Fruit fly (Drosophila melanogaster) whole organism, embryonic: ENCODE measurements around the gene CG5861.

Source experiments
- Abd-B ChIP-seq: fragments of 200-800 bp; sonication (Bioruptor generic); optimal IDR thresholded peaks from 2 replicates; lab custom pipeline; 2018; ENCODE audit warnings: missing biosample characterization, mild to moderate bottlenecking, missing genetic modification characterization, moderate library complexity
- C15 ChIP-seq: fragments of 200-800 bp; sonication (Bioruptor generic); IDR thresholded peaks from 3 replicates; pipeline ENCODE4 v1.3.6; 2022; ENCODE audit warnings: missing biosample characterization, missing genetic modification characterization
- CG10267 ChIP-seq: fragments of 200-800 bp; sonication (Bioruptor generic); optimal IDR thresholded peaks from 2 replicates; lab custom pipeline; 2018; ENCODE audit warnings: missing biosample characterization, mild to moderate bottlenecking, missing genetic modification characterization, moderate library complexity
- CG10366 ChIP-seq: fragments of 200-800 bp; sonication (Bioruptor generic); IDR thresholded peaks from 2 replicates; pipeline ENCODE4 v1.3.6; 2022; ENCODE audit warnings: missing biosample characterization, missing genetic modification characterization
- CG10462 ChIP-seq: fragments of 200-800 bp; sonication (Bioruptor generic); optimal IDR thresholded peaks from 2 replicates; lab custom pipeline; 2016; ENCODE audit warnings: missing biosample characterization, missing genetic modification characterization
- CG10565 ChIP-seq: fragments of 200-800 bp; sonication (Bioruptor generic); optimal IDR thresholded peaks from 3 replicates; lab custom pipeline; 2016; ENCODE audit warnings: missing biosample characterization, mild to moderate bottlenecking, missing genetic modification characterization
- CG14860 ChIP-seq: fragments of 200-800 bp; sonication (Bioruptor generic); IDR thresholded peaks from 3 replicates; pipeline ENCODE4 v1.3.6; 2022; ENCODE audit warnings: missing biosample characterization, missing genetic modification characterization; ENCODE audit not compliant: partially characterized antibody
- CG1529 ChIP-seq: fragments of 200-800 bp; sonication (Bioruptor generic); optimal IDR thresholded peaks from 3 replicates; lab custom pipeline; 2018; ENCODE audit warnings: missing biosample characterization, missing genetic modification characterization
- CG1647 ChIP-seq: fragments of 200-800 bp; sonication (Bioruptor generic); optimal IDR thresholded peaks from 3 replicates; lab custom pipeline; 2016; ENCODE audit warnings: missing biosample characterization, missing genetic modification characterization
- CG16779 ChIP-seq: fragments of 200-800 bp; sonication (Bioruptor generic); IDR thresholded peaks from 2 replicates; pipeline ENCODE4 v1.3.6; 2022; ENCODE audit warnings: missing biosample characterization, missing genetic modification characterization
- CG16863 ChIP-seq: fragments of 200-800 bp; sonication (Bioruptor generic); optimal IDR thresholded peaks from 3 replicates; lab custom pipeline; 2016; ENCODE audit warnings: missing biosample characterization, missing genetic modification characterization
- CG18476 ChIP-seq: fragments of 200-800 bp; sonication (Bioruptor generic); optimal IDR thresholded peaks from 2 replicates; lab custom pipeline; 2016; ENCODE audit warnings: missing biosample characterization, mild to moderate bottlenecking, missing genetic modification characterization
- CG2875 ChIP-seq: fragments of 200-800 bp; sonication (Bioruptor generic); optimal IDR thresholded peaks from 2 replicates; lab custom pipeline; 2017; ENCODE audit warnings: missing biosample characterization, mild to moderate bottlenecking, missing genetic modification characterization, missing genetic modification reagents
- CG31441 ChIP-seq: fragments of 200-800 bp; sonication (Bioruptor generic); IDR thresholded peaks from 2 replicates; pipeline ENCODE4 v1.3.6; 2022; ENCODE audit warnings: missing biosample characterization, missing genetic modification characterization
- CG32532 ChIP-seq: fragments of 200-800 bp; sonication (Bioruptor generic); IDR thresholded peaks from 2 replicates; pipeline ENCODE4 v1.3.6; 2022; ENCODE audit warnings: missing biosample characterization, missing genetic modification characterization
- CG32772 ChIP-seq: fragments of 200-800 bp; sonication (Bioruptor generic); IDR thresholded peaks from 2 replicates; pipeline ENCODE4 v1.3.6; 2022; ENCODE audit warnings: missing biosample characterization, missing genetic modification characterization
- CG34422 ChIP-seq: fragments of 200-800 bp; sonication (Bioruptor generic); IDR thresholded peaks from 3 replicates; pipeline ENCODE4 v1.3.6; 2022; ENCODE audit warnings: missing biosample characterization, missing genetic modification characterization
- CG43689 ChIP-seq: fragments of 200-800 bp; sonication (Bioruptor generic); IDR thresholded peaks from 2 replicates; pipeline ENCODE4 v1.3.6; 2022; ENCODE audit warnings: missing biosample characterization, missing genetic modification characterization
- CG8281 ChIP-seq: fragments of 200-800 bp; sonication (Bioruptor generic); optimal IDR thresholded peaks from 2 replicates; lab custom pipeline; 2018; ENCODE audit warnings: missing biosample characterization, mild to moderate bottlenecking, missing genetic modification characterization, moderate library complexity
- CrebB ChIP-seq: fragments of 200-800 bp; sonication (Bioruptor generic); optimal IDR thresholded peaks from 3 replicates; lab custom pipeline; 2018; ENCODE audit warnings: missing biosample characterization, mild to moderate bottlenecking, missing genetic modification characterization
- Dek ChIP-seq: fragments of 200-800 bp; sonication (Bioruptor generic); optimal IDR thresholded peaks from 3 replicates; lab custom pipeline; 2019; ENCODE audit warnings: missing biosample characterization, mild to moderate bottlenecking, missing genetic modification characterization, moderate library complexity
- Dll ChIP-seq: fragments of 200-800 bp; sonication (Bioruptor generic); IDR thresholded peaks from 4 replicates; pipeline ENCODE4 v1.3.6; 2022; ENCODE audit warnings: missing biosample characterization, missing genetic modification characterization; ENCODE audit not compliant: partially characterized antibody
- Gsc ChIP-seq: fragments of 200-800 bp; sonication (Bioruptor generic); IDR thresholded peaks from 2 replicates; pipeline ENCODE4 v1.3.6; 2022; ENCODE audit warnings: missing biosample characterization, missing genetic modification characterization
- H2.0 ChIP-seq: fragments of 200-800 bp; sonication (Bioruptor generic); IDR thresholded peaks from 2 replicates; pipeline ENCODE4 v1.3.6; 2022; ENCODE audit warnings: missing biosample characterization, missing genetic modification characterization
- Mes4 ChIP-seq: fragments of 200-800 bp; sonication (Bioruptor generic); optimal IDR thresholded peaks from 2 replicates; lab custom pipeline; 2016; ENCODE audit warnings: missing biosample characterization, missing genetic modification characterization
- Myb ChIP-seq: fragments of 200-800 bp; sonication (Bioruptor generic); optimal IDR thresholded peaks from 2 replicates; lab custom pipeline; 2016; ENCODE audit warnings: missing biosample characterization, missing genetic modification characterization
- Nf-YA ChIP-seq: fragments of 200-800 bp; sonication (Bioruptor generic); IDR thresholded peaks from 2 replicates; pipeline ENCODE4 v1.3.6; 2022; ENCODE audit warnings: missing biosample characterization, missing genetic modification characterization
- Sox100B ChIP-seq: fragments of 200-800 bp; sonication (Bioruptor generic); optimal IDR thresholded peaks from 3 replicates; lab custom pipeline; 2018; ENCODE audit warnings: missing biosample characterization, mild to moderate bottlenecking, missing genetic modification characterization
- ash1 ChIP-seq: fragments of 200-800 bp; sonication (Bioruptor generic); optimal IDR thresholded peaks from 2 replicates; lab custom pipeline; 2018; ENCODE audit warnings: missing biosample characterization, mild to moderate bottlenecking, missing genetic modification characterization
- cg ChIP-seq: fragments of 200-800 bp; sonication (Bioruptor generic); optimal IDR thresholded peaks from 3 replicates; lab custom pipeline; 2019; ENCODE audit warnings: missing biosample characterization, mild to moderate bottlenecking, missing genetic modification characterization, moderate library complexity
- chinmo ChIP-seq: fragments of 200-800 bp; sonication (Bioruptor generic); IDR thresholded peaks from 4 replicates; pipeline ENCODE4 v1.3.6; 2022; ENCODE audit warnings: missing biosample characterization, missing genetic modification characterization; ENCODE audit not compliant: partially characterized antibody
- da ChIP-seq: fragments of 200-800 bp; sonication (Bioruptor generic); optimal IDR thresholded peaks from 2 replicates; lab custom pipeline; 2016; ENCODE audit warnings: missing biosample characterization, missing genetic modification characterization
- dimm ChIP-seq: fragments of 200-800 bp; sonication (Bioruptor generic); IDR thresholded peaks from 2 replicates; pipeline ENCODE4 v1.3.6; 2022; ENCODE audit warnings: missing biosample characterization, missing genetic modification characterization
- dmrt11E ChIP-seq: fragments of 200-800 bp; sonication (Bioruptor generic); optimal IDR thresholded peaks from 3 replicates; lab custom pipeline; 2018; ENCODE audit warnings: missing biosample characterization, mild to moderate bottlenecking, missing genetic modification characterization, moderate library complexity
- dmrt99B ChIP-seq: fragments of 200-800 bp; sonication (Bioruptor generic); optimal IDR thresholded peaks from 2 replicates; lab custom pipeline; 2018; ENCODE audit warnings: missing biosample characterization, mild to moderate bottlenecking, missing genetic modification characterization, moderate library complexity
- hth ChIP-seq: fragments of >200 bp; optimal IDR thresholded peaks from 2 replicates; lab custom pipeline; 2017; ENCODE audit warnings: inconsistent platforms
- insv ChIP-seq, 2 experiments: fragments of 200-800 bp; sonication (Bioruptor generic); optimal IDR thresholded peaks; 3 replicates each; lab custom pipeline; 2016 to 2018; ENCODE audit warnings: missing biosample characterization in 2 of 2, missing genetic modification characterization in 2 of 2
- lilli ChIP-seq: fragments of 200-800 bp; sonication (Bioruptor generic); optimal IDR thresholded peaks from 3 replicates; lab custom pipeline; 2016; ENCODE audit warnings: missing biosample characterization, missing genetic modification characterization
- luna ChIP-seq: fragments of 200-800 bp; sonication (Bioruptor generic); optimal IDR thresholded peaks from 2 replicates; lab custom pipeline; 2016; ENCODE audit warnings: missing biosample characterization, missing genetic modification characterization
- mirr ChIP-seq: fragments of 200-800 bp; sonication (Bioruptor generic); optimal IDR thresholded peaks from 3 replicates; lab custom pipeline; 2018; ENCODE audit warnings: missing biosample characterization, mild to moderate bottlenecking, missing genetic modification characterization
- oc ChIP-seq: fragments of 200-800 bp; sonication (Bioruptor generic); optimal IDR thresholded peaks from 2 replicates; lab custom pipeline; 2018; ENCODE audit warnings: missing biosample characterization, mild to moderate bottlenecking, missing genetic modification characterization, moderate library complexity
- pb ChIP-seq: fragments of 200-800 bp; sonication (Bioruptor generic); optimal IDR thresholded peaks from 3 replicates; lab custom pipeline; 2016; ENCODE audit warnings: missing biosample characterization, missing genetic modification characterization
- pfk ChIP-seq: fragments of 200-800 bp; sonication (Bioruptor generic); optimal IDR thresholded peaks from 2 replicates; lab custom pipeline; 2018; ENCODE audit warnings: missing biosample characterization, mild to moderate bottlenecking, missing genetic modification characterization, moderate library complexity
- rib ChIP-seq: fragments of 200-800 bp; sonication (Bioruptor generic); IDR thresholded peaks from 2 replicates; pipeline ENCODE4 v1.3.6; 2022; ENCODE audit warnings: missing biosample characterization, missing genetic modification characterization
- seq ChIP-seq: fragments of 200-800 bp; sonication (Bioruptor generic); IDR thresholded peaks from 2 replicates; pipeline ENCODE4 v1.3.6; 2022; ENCODE audit warnings: missing biosample characterization, missing genetic modification characterization
- shn ChIP-seq: fragments of 200-800 bp; sonication (Bioruptor generic); optimal IDR thresholded peaks from 3 replicates; lab custom pipeline; 2016; ENCODE audit warnings: missing biosample characterization, missing genetic modification characterization
- stc ChIP-seq: fragments of 200-800 bp; sonication (Bioruptor generic); IDR thresholded peaks from 2 replicates; pipeline ENCODE4 v1.3.6; 2022; ENCODE audit warnings: missing biosample characterization, missing genetic modification characterization
- tgo ChIP-seq: fragments of 200-800 bp; sonication (Bioruptor generic); IDR thresholded peaks from 3 replicates; pipeline ENCODE4 v1.3.6; 2022; ENCODE audit warnings: missing biosample characterization, missing genetic modification characterization
- trem ChIP-seq: fragments of 200-800 bp; optimal IDR thresholded peaks from 3 replicates; lab custom pipeline; 2019; ENCODE audit warnings: missing biosample characterization, mild to moderate bottlenecking, missing genetic modification characterization, moderate library complexity

Gene CG5861

DNA sequence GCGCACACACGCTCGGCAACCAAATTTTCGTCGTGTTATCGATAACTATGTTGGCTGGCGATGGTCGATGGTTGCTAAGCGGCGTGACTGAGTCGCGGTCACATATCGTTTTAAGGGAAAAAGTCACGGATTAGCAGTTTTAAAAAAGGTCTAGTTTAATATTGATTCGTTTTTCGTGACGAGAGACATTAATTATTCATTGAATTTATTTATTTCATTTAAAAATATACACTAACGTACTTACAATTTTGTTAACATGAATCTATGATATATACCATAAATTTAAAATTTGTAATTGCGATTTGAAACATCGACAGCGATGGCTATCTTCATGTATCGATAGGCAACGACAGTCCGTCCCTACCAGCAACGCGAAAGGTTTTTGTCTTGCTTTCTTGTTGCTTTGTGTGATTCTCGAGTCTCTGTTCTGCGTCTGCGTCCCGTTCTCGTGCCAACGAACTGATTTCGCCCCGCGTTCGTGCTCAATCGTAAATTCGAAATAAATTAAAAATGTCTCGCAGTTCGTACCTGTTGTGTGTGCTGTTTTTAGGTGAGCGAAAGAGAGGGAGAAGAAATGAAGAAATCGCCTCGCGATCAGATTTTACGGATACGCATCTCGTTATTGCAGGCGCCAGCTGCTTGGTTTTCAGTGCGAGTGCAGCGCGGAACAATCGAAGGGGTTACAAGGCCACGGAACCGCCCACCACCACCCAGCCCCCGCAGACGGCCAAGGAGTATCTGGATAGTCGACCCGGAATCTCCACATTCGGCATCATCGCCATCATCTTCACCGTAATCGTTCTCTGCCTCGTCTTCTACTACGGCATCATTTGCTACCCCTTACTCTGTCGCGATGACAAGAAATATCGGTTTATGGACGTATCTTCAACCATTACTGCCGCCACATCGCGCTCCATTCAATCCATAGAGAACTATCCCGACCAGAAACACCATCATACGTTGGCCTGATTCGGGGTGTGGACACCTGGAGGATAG is 45.8 kb upstream of the CG5861 start, which contains the start of the genes Hyls1, chif and CG4455 (continued):
- TF ChIP-seq chinmo (0 out of 4 replicates have a peak, but pooled peaks have one; percentile 12), Dll (GFP tag; lab: Robert Waterston, UW) (peak; percentile 95), ash1 (GFP tag; lab: Kevin White, UChicago) (no peak), dmrt11E (tag; lab: Kevin White, UChicago) (peak; percentile 43), Myb (GFP tag; lab: Kevin White, UChicago) (no peak), CG18476 (GFP tag; lab: Kevin White, UChicago) (no peak), H2.0 (GFP tag; lab: Robert Waterston, UW) (no peak), Abd-B (peak; percentile 64), Mes4 (GFP tag; lab: Kevin White, UChicago) (no peak), rib (GFP tag; lab: Robert Waterston, UW) (no peak), seq (GFP tag; lab: Robert Waterston, UW) (no peak), Dek (tag; lab: Kevin White, UChicago) (peak; percentile 41), mirr (GFP tag; lab: Kevin White, UChicago) (no peak), CrebB (tag; lab: Kevin White, UChicago) (no peak), C15 (GFP tag; lab: Robert Waterston, UW) (no peak), CG32772 (no peak), dmrt99B (tag; lab: Kevin White, UChicago) (peak; percentile 17), hth (no peak), luna (GFP tag; lab: Kevin White, UChicago) (no peak), insv (GFP tag; optimal IDR thresholded peaks at IDR 0.05; lab: Kevin White, UChicago) (no peak), CG2875 (GFP tag; lab: Kevin White, UChicago) (no peak), CG1529 (GFP tag; lab: Kevin White, UChicago) (peak; percentile 29), CG10462 (GFP tag; lab: Kevin White, UChicago) (no peak), tgo (0 out of 3 replicates have a peak, but pooled peaks have one; percentile 16), oc (peak; percentile 63), CG31441 (peak; percentile 93), CG43689 (GFP tag; lab: Robert Waterston, UW) (no peak), pb (GFP tag; lab: Kevin White, UChicago) (no peak), CG16779 (GFP tag; lab: Robert Waterston, UW) (no peak), Gsc (GFP tag; lab: Robert Waterston, UW) (no peak), CG10267 (peak; percentile 67), stc (GFP tag; lab: Robert Waterston, UW) (no peak), CG8281 (tag; lab: Kevin White, UChicago) (no peak), CG10565 (GFP tag; lab: Kevin White, UChicago) (no peak), cg (no peak), trem (peak; percentile 81), CG16863 (GFP tag; lab: Kevin White, UChicago) (no peak), CG32532 (GFP tag; lab: Robert Waterston, UW) (peak; percentile 26; the same call in 1 of the 2 replicates), Sox100B (peak; percentile 50), CG1647 (GFP tag; lab: Kevin White, UChicago) (no peak), lilli (GFP tag; lab: Kevin White, UChicago) (peak; percentile 31), CG14860 (peak; percentile 92), pfk (GFP tag; lab: Kevin White, UChicago) (no peak), da (GFP tag; lab: Kevin White, UChicago) (no peak), CG10366 (no peak), shn (GFP tag; lab: Kevin White, UChicago) (no peak), Nf-YA (no peak), CG34422 (0 out of 3 replicates have a peak, but pooled peaks have one; percentile 18), dimm (GFP tag; lab: Robert Waterston, UW) (no peak)
